Fruit fly (Drosophila melanogaster): ENCODE measurements around the gene Sirup.

DNA sequence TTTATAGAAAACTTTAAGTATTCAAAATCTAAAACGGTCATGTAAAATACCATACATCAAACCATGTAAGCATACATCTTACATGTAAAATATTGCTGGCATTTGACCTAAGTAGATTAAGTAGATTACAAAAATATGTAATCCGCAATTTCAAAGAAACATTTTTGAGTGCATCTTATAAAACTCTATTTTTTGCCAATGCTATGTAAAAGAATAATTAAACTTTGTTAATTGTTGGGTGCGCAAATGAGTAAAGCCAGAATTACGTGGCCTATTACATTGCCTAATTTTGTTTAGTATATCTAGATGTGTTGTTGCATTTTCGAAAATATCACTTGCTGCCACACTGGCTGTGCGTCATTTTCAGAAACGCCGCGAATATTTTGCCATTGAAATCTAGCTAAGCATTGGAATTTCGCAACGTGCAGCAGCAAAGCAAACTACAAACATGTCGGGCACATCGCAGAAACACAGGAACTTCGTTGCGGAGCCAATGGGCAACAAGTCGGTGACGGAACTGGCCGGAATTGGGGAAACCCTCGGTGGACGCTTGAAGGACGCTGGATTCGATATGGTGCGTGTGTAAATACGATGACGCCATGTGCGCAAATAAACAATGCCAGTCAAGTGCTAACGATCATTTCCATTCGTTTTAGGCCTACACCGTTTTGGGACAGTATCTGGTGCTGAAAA is 30.6 kb downstream of the Sirup start, which contains the start of gene baf:
- TF ChIP-seq CG8478 (optimal IDR thresholded peaks at IDR 0.05) (no peak), CTCF (optimal IDR thresholded peaks at IDR 0.05) (peak; percentile 22 to 40)
